Worm (Caenorhabditis elegans): ENCODE data around the gene F32D8.8.

DNA sequence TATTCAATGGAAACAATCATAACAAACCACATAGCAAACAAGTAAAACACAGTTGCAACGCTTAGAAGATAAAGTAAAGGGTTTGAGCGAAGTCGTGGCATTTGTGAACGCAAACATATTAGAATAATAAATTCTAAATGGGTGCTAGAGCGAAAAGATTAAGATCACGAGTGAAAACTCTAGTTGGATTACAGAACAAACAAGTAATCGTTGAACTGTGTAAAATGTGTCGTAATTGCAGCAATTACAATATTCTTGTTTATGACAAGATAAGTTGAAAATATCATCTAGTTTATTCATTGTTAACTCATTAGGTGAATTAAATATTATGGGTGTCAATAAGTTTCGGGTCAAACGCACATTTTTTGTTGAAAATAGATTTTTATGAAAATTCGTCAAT lies at the start of gene F32D8.8:
- TF ChIP-seq flt-1 (GFP tag; IDR thresholded peaks at IDR 0.05) = no peak
- TF ChIP-seq tab-1 (GFP tag; IDR thresholded peaks at IDR 0.05) = no peak
- no peak for TF ChIP-seq T22C8.4 (GFP tag; IDR thresholded peaks at IDR 0.05)
- no peak for TF ChIP-seq cog-1 (tag; optimal IDR thresholded peaks at IDR 0.05)
- no peak for TF ChIP-seq med-1 (GFP tag; optimal IDR thresholded peaks at IDR 0.05; ENCODE audit: insufficient read depth)
- TF ChIP-seq ref-1 (GFP tag; conservative IDR thresholded peaks at IDR 0.05) = no peak

All from whole organism, midembryonic.